Fruit fly (Drosophila melanogaster): ENCODE measurements around the gene Ptp61F.

The Ptp61F gene

dm6 chr3L:1489523-1489922 is 14.5 kb upstream of the Ptp61F start, which contains the start of gene stet (continued):
- TF ChIP-seq sd (tag; optimal IDR thresholded peaks at IDR 0.05) (peak; percentile 68), CG15514 (GFP tag; optimal IDR thresholded peaks at IDR 0.05) (peak; percentile 33), sc (optimal IDR thresholded peaks at IDR 0.05) (no peak), sc (GFP tag; optimal IDR thresholded peaks at IDR 0.05) (no peak), CG42726 (GFP tag; IDR thresholded peaks at IDR 0.05; ENCODE audit: partially characterized antibody) (peak; percentile 24; the same call in 1 of the 2 replicates), Opbp (GFP tag; IDR thresholded peaks at IDR 0.05; ENCODE audit: partially characterized antibody) (0 out of 3 replicates have a peak, but pooled peaks have one; percentile 18)

DNA sequence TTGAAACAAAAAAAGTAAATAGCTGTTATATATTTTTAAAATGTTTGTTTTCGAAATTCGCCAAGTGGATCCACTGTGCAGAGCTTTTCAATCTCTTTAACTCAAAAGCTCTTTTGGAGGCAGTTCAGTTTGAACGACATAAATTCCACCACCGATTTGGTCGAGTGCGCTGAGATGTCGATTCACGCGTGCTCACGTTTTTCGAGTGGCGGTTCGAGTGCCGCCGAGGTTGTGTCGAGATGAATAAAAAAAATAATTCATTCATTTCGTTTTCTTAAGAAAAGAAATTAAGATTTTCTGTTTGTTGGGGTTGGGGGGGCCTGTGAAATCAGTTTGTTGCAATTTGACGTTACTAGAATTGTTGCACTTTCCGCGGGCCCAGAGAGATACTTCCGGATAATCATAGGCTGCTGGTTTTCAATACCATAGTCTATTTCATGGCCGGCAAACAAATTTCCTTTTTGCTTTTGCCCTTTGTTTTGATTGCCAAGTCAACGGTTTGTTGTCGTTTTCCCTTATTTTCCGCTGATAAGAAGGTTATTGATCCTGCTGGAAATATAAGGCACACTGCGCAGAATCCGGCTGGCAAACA is 13.6 kb upstream of the Ptp61F start:
- TF ChIP-seq CG8388 (GFP tag; optimal IDR thresholded peaks at IDR 0.05) = no peak
- TF ChIP-seq pfk (GFP tag; optimal IDR thresholded peaks at IDR 0.05) = no peak
- TF ChIP-seq ci (GFP tag; IDR thresholded peaks at IDR 0.05) = no peak; the same call in 2 of the 3 replicates
- TF ChIP-seq CG12104 (GFP tag; optimal IDR thresholded peaks at IDR 0.05) = no peak
- TF ChIP-seq CG4820 (GFP tag; optimal IDR thresholded peaks at IDR 0.05) = no peak
- peak; percentile 81 for TF ChIP-seq CG2199 (GFP tag; IDR thresholded peaks at IDR 0.05)
- TF ChIP-seq CG10321 (GFP tag; IDR thresholded peaks at IDR 0.05) = no peak
- no peak for TF ChIP-seq Dip2 (GFP tag; IDR thresholded peaks at IDR 0.05)
- TF ChIP-seq Ets97D (GFP tag; optimal IDR thresholded peaks at IDR 0.05) = no peak
- TF ChIP-seq gfzf (GFP tag; optimal IDR thresholded peaks at IDR 0.05) = no peak
- TF ChIP-seq CG13296 (GFP tag; optimal IDR thresholded peaks at IDR 0.05) = peak; percentile 29
- peak; percentile 34 for TF ChIP-seq CG34376 (GFP tag; optimal IDR thresholded peaks at IDR 0.05)
- TF ChIP-seq Ssrp (tag; optimal IDR thresholded peaks at IDR 0.05) = no peak
- no peak for TF ChIP-seq CG17186 (GFP tag; optimal IDR thresholded peaks at IDR 0.05)
- peak; percentile 62 for TF ChIP-seq amos (GFP tag; IDR thresholded peaks at IDR 0.05; ENCODE audit: partially characterized antibody)
- TF ChIP-seq CG13624 (GFP tag; optimal IDR thresholded peaks at IDR 0.05) = no peak
- TF ChIP-seq gt (GFP tag; IDR thresholded peaks at IDR 0.05) = no peak
- TF ChIP-seq mam (GFP tag; optimal IDR thresholded peaks at IDR 0.05) = no peak
- no peak for TF ChIP-seq slbo (GFP tag; IDR thresholded peaks at IDR 0.05)
- no peak for TF ChIP-seq H2.0 (GFP tag; IDR thresholded peaks at IDR 0.05)
- no peak for TF ChIP-seq danr (GFP tag; IDR thresholded peaks at IDR 0.05)
- TF ChIP-seq rib (GFP tag; IDR thresholded peaks at IDR 0.05) = no peak
- no peak for TF ChIP-seq usp (GFP tag; optimal IDR thresholded peaks at IDR 0.05)
- TF ChIP-seq CG1792 (GFP tag; optimal IDR thresholded peaks at IDR 0.05) = no peak
- TF ChIP-seq Adf1 (GFP tag; IDR thresholded peaks at IDR 0.05) = peak; percentile 13; the same call in 1 of the 2 replicates
- TF ChIP-seq CG2889 (GFP tag; IDR thresholded peaks at IDR 0.05) = no peak
- no peak for TF ChIP-seq CG6175 (GFP tag; IDR thresholded peaks at IDR 0.05)
- no peak for TF ChIP-seq zen (tag; optimal IDR thresholded peaks at IDR 0.05)
- no peak for TF ChIP-seq CrebB (tag; optimal IDR thresholded peaks at IDR 0.05)
- TF ChIP-seq CG1233 (GFP tag; optimal IDR thresholded peaks at IDR 0.05) = peak; percentile 4
- no peak for TF ChIP-seq bowl (GFP tag; IDR thresholded peaks at IDR 0.05)
- TF ChIP-seq CG17802 (tag; optimal IDR thresholded peaks at IDR 0.05) = no peak
- peak; percentile 66 for TF ChIP-seq Med (GFP tag)
- no peak for TF ChIP-seq slou (GFP tag; optimal IDR thresholded peaks at IDR 0.05)
- no peak for TF ChIP-seq CG18764 (GFP tag; optimal IDR thresholded peaks at IDR 0.05)
- TF ChIP-seq nmo (GFP tag; optimal IDR thresholded peaks at IDR 0.05) = no peak
- TF ChIP-seq fru (optimal IDR thresholded peaks at IDR 0.05) = no peak
- no peak for TF ChIP-seq Xrp1 (GFP tag; IDR thresholded peaks at IDR 0.05)
- TF ChIP-seq Ptx1 (GFP tag; IDR thresholded peaks at IDR 0.05) = no peak
- TF ChIP-seq inv (GFP tag; IDR thresholded peaks at IDR 0.05; ENCODE audit: partially characterized antibody) = peak; percentile 58
- TF ChIP-seq CG3163 (GFP tag; optimal IDR thresholded peaks at IDR 0.05) = peak; percentile 1
- TF ChIP-seq MESR4 (GFP tag; optimal IDR thresholded peaks at IDR 0.05) = no peak
- TF ChIP-seq tin (GFP tag; optimal IDR thresholded peaks at IDR 0.05) = no peak
- peak; percentile 76 for TF ChIP-seq CG15514 (GFP tag; optimal IDR thresholded peaks at IDR 0.05)
- TF ChIP-seq BEAF-32 (GFP tag; optimal IDR thresholded peaks at IDR 0.05) = no peak

Measured in whole organism, embryonic.